Worm (Caenorhabditis elegans) whole organism, L1 larva: ENCODE data around the gene spat-3.

Experiments
- blmp-1 ChIP-seq: fragments of 150-350 bp; optimal IDR thresholded peaks from 2 replicates; lab custom pipeline; 2014; ENCODE audit warnings: missing biosample characterization, missing genetic modification characterization
- fkh-10 ChIP-seq: sonication (generic microtip); optimal IDR thresholded peaks from 2 replicates; lab custom pipeline; 2017; ENCODE audit warnings: missing biosample characterization, missing genetic modification reagents, missing genetic modification characterization

DNA sequence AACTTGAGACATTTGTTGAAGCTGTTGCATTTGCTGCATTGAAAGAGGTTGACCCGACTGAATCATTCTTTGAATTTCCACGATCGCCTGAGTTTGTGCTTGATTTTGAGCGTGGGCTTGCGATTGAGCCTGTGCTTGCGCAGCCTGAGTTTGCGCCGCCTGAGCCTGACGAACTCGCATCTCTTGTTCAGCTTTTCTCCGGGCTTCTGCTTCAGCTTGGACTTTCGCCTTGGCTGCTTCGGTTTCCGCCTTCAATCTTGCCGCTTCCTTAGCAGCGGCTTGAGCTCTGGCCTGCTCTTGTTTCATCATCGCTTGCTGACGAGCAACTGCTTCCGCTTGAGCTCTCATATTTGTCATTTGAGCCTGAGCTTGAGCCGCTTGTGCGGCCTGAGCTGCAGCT, 8.3 kb downstream of the spat-3 start:
- TF ChIP-seq blmp-1 (tag; lab: Kevin White, UChicago) (no peak), fkh-10 (GFP tag; lab: Kevin White, UChicago) (no peak)
